Worm (Caenorhabditis elegans) whole organism, L4 larva: ENCODE data around the gene Y81G3A.2.

ENCODE experiments used
- D1046.2 ChIP-seq: fragments of 200-800 bp; sonication (Bioruptor generic); IDR thresholded peaks from 2 replicates; pipeline ENCODE4 v1.3.6; 2022; ENCODE audit warnings: missing genetic modification characterization, missing compliant biosample characterization
- F10B5.3 ChIP-seq: sonication (generic microtip); optimal IDR thresholded peaks from 2 replicates; lab custom pipeline; 2016; ENCODE audit warnings: mild to moderate bottlenecking, missing genetic modification characterization, missing compliant biosample characterization
- R02D3.7 ChIP-seq: fragments of 150-350 bp; sonication (generic microtip); optimal IDR thresholded peaks from 3 replicates; lab custom pipeline; 2014; ENCODE audit warnings: missing biosample characterization, missing genetic modification characterization
- aly-2 ChIP-seq: sonication (generic microtip); optimal IDR thresholded peaks from 2 replicates; lab custom pipeline; 2018; ENCODE audit warnings: missing biosample characterization, missing genetic modification characterization
- ama-1 ChIP-seq: fragments of 150-350 bp; optimal IDR thresholded peaks from 2 replicates; lab custom pipeline; 2014; ENCODE audit warnings: inconsistent platforms, mixed read lengths
- ceh-20 ChIP-seq: fragments of 200-800 bp; sonication (Bioruptor generic); IDR thresholded peaks from 2 replicates; pipeline ENCODE4 v1.3.6; 2022; ENCODE audit warnings: missing genetic modification reagents, missing genetic modification characterization, missing compliant biosample characterization
- ceh-32 ChIP-seq: sonication (generic microtip); optimal IDR thresholded peaks from 2 replicates; lab custom pipeline; 2016; ENCODE audit warnings: mild to moderate bottlenecking, missing genetic modification characterization, missing compliant biosample characterization; ENCODE audit not compliant: poor library complexity
- daf-16 ChIP-seq, 3 experiments: sonication (generic microtip); optimal IDR thresholded peaks; 2 replicates each; lab custom pipeline; 2016 to 2017; ENCODE audit warnings: missing genetic modification characterization in 3 of 3, missing genetic modification reagents in 3 of 3, mild to moderate bottlenecking in 2 of 3, missing compliant biosample characterization in 2 of 3, missing biosample characterization in 1 of 3, moderate library complexity in 1 of 3
- dmd-6 ChIP-seq: fragments of 200-800 bp; sonication (Bioruptor generic); IDR thresholded peaks from 2 replicates; pipeline ENCODE4 v1.3.6; 2022; ENCODE audit warnings: missing genetic modification reagents, missing genetic modification characterization, missing compliant biosample characterization
- duxl-1 ChIP-seq: sonication (generic microtip); optimal IDR thresholded peaks from 2 replicates; lab custom pipeline; 2016; ENCODE audit warnings: mild to moderate bottlenecking, missing genetic modification characterization, moderate library complexity, missing compliant biosample characterization; ENCODE audit not compliant: poor library complexity
- dve-1 ChIP-seq: sonication (generic microtip); optimal IDR thresholded peaks from 2 replicates; lab custom pipeline; 2017; ENCODE audit warnings: antibody characterized with exemption, mild to moderate bottlenecking, missing genetic modification characterization, missing compliant biosample characterization; ENCODE audit not compliant: insufficient read depth
- egl-27 ChIP-seq: sonication (generic microtip); optimal IDR thresholded peaks from 3 replicates; lab custom pipeline; 2017; ENCODE audit warnings: missing biosample characterization, missing genetic modification reagents, missing genetic modification characterization
- hif-1 ChIP-seq, 2 experiments: sonication (generic microtip); optimal IDR thresholded peaks; 2 replicates each; lab custom pipeline; 2016 to 2017; ENCODE audit warnings: missing compliant biosample characterization in 2 of 2, missing genetic modification characterization in 2 of 2, missing genetic modification reagents in 2 of 2, missing genotype in 2 of 2, mild to moderate bottlenecking in 1 of 2
- hlh-11 ChIP-seq: fragments of 200-800 bp; sonication (Bioruptor generic); optimal IDR thresholded peaks from 2 replicates; lab custom pipeline; 2018; ENCODE audit warnings: mild to moderate bottlenecking, missing genetic modification characterization, missing compliant biosample characterization
- hlh-30 ChIP-seq: sonication (generic microtip); optimal IDR thresholded peaks from 2 replicates; lab custom pipeline; 2017; ENCODE audit warnings: antibody characterized with exemption, mild to moderate bottlenecking, missing genetic modification characterization, missing compliant biosample characterization; ENCODE audit not compliant: insufficient read depth
- lin-1 ChIP-seq: fragments of 200-800 bp; sonication (Bioruptor generic); IDR thresholded peaks from 2 replicates; pipeline ENCODE4 v1.3.6; 2022; ENCODE audit warnings: missing genetic modification reagents, missing genetic modification characterization, missing compliant biosample characterization
- lin-13 ChIP-seq: fragments of 150-350 bp; optimal IDR thresholded peaks from 2 replicates; lab custom pipeline; 2014; ENCODE audit warnings: missing biosample characterization, missing genetic modification reagents, missing genetic modification characterization
- lin-38 ChIP-seq: fragments of 200-800 bp; sonication (Bioruptor generic); IDR thresholded peaks from 2 replicates; pipeline ENCODE4 v1.3.6; 2022; ENCODE audit warnings: missing genetic modification reagents, missing genetic modification characterization, missing compliant biosample characterization
- lin-39 ChIP-seq: fragments of 150-350 bp; optimal IDR thresholded peaks from 2 replicates; lab custom pipeline; 2014; ENCODE audit warnings: missing biosample characterization, missing genetic modification reagents, missing genetic modification characterization
- mdl-1 ChIP-seq, 2 experiments: fragments of 150-350 bp in 1 of 2; sonication (generic microtip) in 1 of 2; optimal IDR thresholded peaks; 2 replicates each; lab custom pipeline; 2014 to 2017; ENCODE audit warnings: missing biosample characterization in 2 of 2, missing genetic modification characterization in 2 of 2
- mdt-29 ChIP-seq: fragments of 200-800 bp; sonication (Bioruptor generic); IDR thresholded peaks from 2 replicates; pipeline ENCODE4 v1.3.6; 2022; ENCODE audit warnings: missing genetic modification reagents, missing genetic modification characterization, missing compliant biosample characterization
- mep-1 ChIP-seq: fragments of 150-350 bp; sonication (generic microtip); optimal IDR thresholded peaks from 3 replicates; lab custom pipeline; 2014; ENCODE audit warnings: missing biosample characterization, missing genetic modification characterization
- mes-2 ChIP-seq: sonication (generic microtip); optimal IDR thresholded peaks from 2 replicates; lab custom pipeline; 2016; ENCODE audit warnings: missing genotype, mild to moderate bottlenecking, missing genetic modification characterization, missing compliant biosample characterization; ENCODE audit not compliant: poor library complexity, severe bottlenecking
- mxl-2 ChIP-seq: fragments of 200-800 bp; sonication (Bioruptor generic); conservative IDR thresholded peaks from 2 replicates; pipeline ENCODE4 v1.3.6; 2022; ENCODE audit warnings: missing genetic modification reagents, missing genetic modification characterization, missing compliant biosample characterization
- nhr-10 ChIP-seq: fragments of 150-350 bp; optimal IDR thresholded peaks from 2 replicates; lab custom pipeline; 2014; ENCODE audit warnings: missing biosample characterization, missing genetic modification characterization
- nhr-102 ChIP-seq: sonication (generic microtip); optimal IDR thresholded peaks from 2 replicates; lab custom pipeline; 2016; ENCODE audit warnings: mild to moderate bottlenecking, missing genetic modification characterization, moderate library complexity, missing compliant biosample characterization
- nhr-28 ChIP-seq: fragments of 150-350 bp; optimal IDR thresholded peaks from 2 replicates; lab custom pipeline; 2014; ENCODE audit warnings: missing biosample characterization, missing genetic modification characterization
- nhr-48 ChIP-seq: sonication (generic microtip); optimal IDR thresholded peaks from 2 replicates; lab custom pipeline; 2016; ENCODE audit warnings: mild to moderate bottlenecking, missing genetic modification characterization, missing compliant biosample characterization
- nhr-77 ChIP-seq: fragments of 150-350 bp; optimal IDR thresholded peaks from 2 replicates; lab custom pipeline; 2014; ENCODE audit warnings: missing biosample characterization, missing genetic modification characterization
- pha-4 ChIP-seq, 2 experiments: fragments of 150-350 bp in 1 of 2; fragments of 200-800 bp in 1 of 2; sonication (Bioruptor generic) in 1 of 2; IDR thresholded peaks in 1 of 2; optimal IDR thresholded peaks in 1 of 2; 2 replicates each; pipeline versions ENCODE4 v1.3.6 to Lab custom; 2014 to 2022; ENCODE audit warnings: missing genetic modification characterization in 2 of 2, missing genetic modification reagents in 2 of 2, missing biosample characterization in 1 of 2, missing compliant biosample characterization in 1 of 2
- php-3 ChIP-seq: fragments of 200-800 bp; sonication (Bioruptor generic); IDR thresholded peaks from 2 replicates; pipeline ENCODE4 v1.3.6; 2022; ENCODE audit warnings: missing genetic modification reagents, missing genetic modification characterization, missing compliant biosample characterization
- pqm-1 ChIP-seq: sonication (generic microtip); optimal IDR thresholded peaks from 2 replicates; lab custom pipeline; 2017; ENCODE audit warnings: missing biosample characterization, missing genetic modification characterization
- saeg-2 ChIP-seq: fragments of 200-800 bp; sonication (Bioruptor generic); IDR thresholded peaks from 2 replicates; pipeline ENCODE4 v1.3.6; 2022; ENCODE audit warnings: missing genetic modification reagents, missing genetic modification characterization, missing compliant biosample characterization
- snpc-1.2 ChIP-seq: fragments of 200-800 bp; sonication (Bioruptor generic); IDR thresholded peaks from 2 replicates; pipeline ENCODE4 v1.3.6; 2022; ENCODE audit warnings: missing genetic modification reagents, missing genetic modification characterization, missing compliant biosample characterization
- snpc-4 ChIP-seq: fragments of 150-350 bp; optimal IDR thresholded peaks from 2 replicates; lab custom pipeline; 2014; ENCODE audit warnings: missing biosample characterization, missing genetic modification characterization
- tra-1 ChIP-seq: fragments of 200-800 bp; sonication (Bioruptor generic); IDR thresholded peaks from 2 replicates; pipeline ENCODE4 v1.3.6; 2022; ENCODE audit warnings: missing genetic modification reagents, missing genetic modification characterization, missing compliant biosample characterization
- unc-39 ChIP-seq: sonication (generic microtip); optimal IDR thresholded peaks from 2 replicates; lab custom pipeline; 2017; ENCODE audit warnings: missing biosample characterization, missing genetic modification characterization
- unc-62 ChIP-seq, 3 experiments: fragments of 150-350 bp in 1 of 3; sonication (generic microtip); optimal IDR thresholded peaks in 2 of 3; peaks in 1 of 3; 1 replicate in 1 of 3; 2 replicates in 2 of 3; lab custom pipeline; 2014 to 2017; ENCODE audit warnings: missing biosample characterization in 3 of 3, missing genetic modification characterization in 3 of 3, missing genetic modification reagents in 3 of 3, missing genotype in 1 of 3
- vab-7 ChIP-seq: fragments of 200-800 bp; sonication (Bioruptor generic); IDR thresholded peaks from 2 replicates; pipeline ENCODE4 v1.3.6; 2022; ENCODE audit warnings: missing genetic modification reagents, missing genetic modification characterization, missing compliant biosample characterization
- zfp-3 ChIP-seq: fragments of 200-800 bp; sonication (Bioruptor generic); conservative IDR thresholded peaks from 2 replicates; pipeline ENCODE4 v1.3.6; 2022; ENCODE audit warnings: missing genetic modification reagents, missing genetic modification characterization, missing compliant biosample characterization

Gene Y81G3A.2

ce11 chrII:13077746-13078145 lies 3.0 kb upstream of the Y81G3A.2 start:
- TF ChIP-seq vab-7 (no peak), mxl-2 (peak; percentile 45; the same call in 1 of the 2 replicates), nhr-48 (tag; lab: Kevin White, UChicago) (peak; percentile 87), R02D3.7 (tag; lab: Kevin White, UChicago) (no peak), daf-16 (GFP tag; optimal IDR thresholded peaks at IDR 0.05; lab: Kevin White, UChicago) (peak in 1 of 2 experiments; percentile 84), daf-16 (tag; optimal IDR thresholded peaks at IDR 0.05; lab: Kevin White, UChicago) (peak; percentile 99), dve-1 (tag; lab: Kevin White, UChicago) (peak; percentile 94), hlh-30 (tag; lab: Kevin White, UChicago) (peak; percentile 70), ceh-32 (tag; lab: Kevin White, UChicago) (no peak), nhr-10 (tag; lab: Kevin White, UChicago) (peak; percentile 11), lin-38 (GFP tag; lab: Robert Waterston, UW) (peak; percentile 11; the same call in 1 of the 2 replicates), lin-13 (GFP tag; lab: Kevin White, UChicago) (peak; percentile 9), ama-1 (lab: Kevin White, UChicago) (no peak), php-3 (GFP tag; lab: Robert Waterston, UW) (peak; percentile 97), lin-1 (GFP tag; lab: Robert Waterston, UW) (peak; percentile 86), ceh-20 (GFP tag; lab: Robert Waterston, UW) (peak; percentile 71), F10B5.3 (no peak), dmd-6 (GFP tag; lab: Robert Waterston, UW) (peak; percentile 93), mdt-29 (0 out of 2 replicates have a peak, but pooled peaks have one; percentile 52), nhr-28 (tag; lab: Kevin White, UChicago) (peak; percentile 91), nhr-77 (peak; percentile 55), lin-39 (tag; lab: Kevin White, UChicago) (no peak), unc-39 (tag; lab: Kevin White, UChicago) (no peak), unc-62 (GFP tag; optimal IDR thresholded peaks at IDR 0.05 in 1 of 2; lab: Kevin White, UChicago) (peak in 1 of 2 experiments; percentile 92), unc-62 (tag; optimal IDR thresholded peaks at IDR 0.05; lab: Kevin White, UChicago) (no peak), mes-2 (tag; lab: Kevin White, UChicago) (peak; percentile 8), aly-2 (no peak), zfp-3 (GFP tag; lab: Robert Waterston, UW) (0 out of 2 replicates have a peak, but pooled peaks have one; percentile 39), duxl-1 (no peak), saeg-2 (peak; percentile 15; the same call in 1 of the 2 replicates), snpc-4 (no peak), D1046.2 (no peak), egl-27 (tag; lab: Kevin White, UChicago) (no peak), nhr-102 (tag; lab: Kevin White, UChicago) (peak; percentile 80), hif-1 (tag; optimal IDR thresholded peaks at IDR 0.05; lab: Kevin White, UChicago) (peak in 1 of 2 experiments; percentile 27), tra-1 (peak; percentile 78), pqm-1 (peak; percentile 78), mdl-1 (tag; optimal IDR thresholded peaks at IDR 0.05; lab: Kevin White, UChicago) (peak in 1 of 2 experiments; percentile 67), snpc-1.2 (GFP tag; lab: Robert Waterston, UW) (no peak), hlh-11 (tag; lab: Kevin White, UChicago) (peak; percentile 90), mep-1 (tag; lab: Kevin White, UChicago) (peak; percentile 27), pha-4 (GFP tag; IDR thresholded peaks at IDR 0.05; lab: Robert Waterston, UW) (0 out of 2 replicates have a peak, but pooled peaks have one; percentile 15), pha-4 (tag; optimal IDR thresholded peaks at IDR 0.05; lab: Kevin White, UChicago) (no peak)
